Worm (Caenorhabditis elegans) whole organism, L4 larva: Measurements from ENCODE around the gene sel-8.

Experiments used
- jun-1 ChIP-seq: fragments of 150-350 bp; optimal IDR thresholded peaks from 2 replicates; lab custom pipeline; 2014; ENCODE audit warnings: missing biosample characterization, missing genetic modification reagents, missing genetic modification characterization
- nhr-76 ChIP-seq: fragments of 150-350 bp; optimal IDR thresholded peaks from 2 replicates; lab custom pipeline; 2014; ENCODE audit warnings: missing biosample characterization, missing genetic modification characterization
- zfp-3 ChIP-seq: fragments of 200-800 bp; sonication (Bioruptor generic); conservative IDR thresholded peaks from 2 replicates; pipeline ENCODE4 v1.3.6; 2022; ENCODE audit warnings: missing genetic modification reagents, missing genetic modification characterization, missing compliant biosample characterization
- ztf-7 ChIP-seq: fragments of 150-350 bp; optimal IDR thresholded peaks from 2 replicates; lab custom pipeline; 2014; ENCODE audit warnings: missing biosample characterization, missing genetic modification characterization

- no peak for TF ChIP-seq jun-1 (tag; lab: Kevin White, UChicago)
- no peak for TF ChIP-seq ztf-7 (tag; lab: Kevin White, UChicago)
- TF ChIP-seq zfp-3 = no peak
- no peak for TF ChIP-seq nhr-76 (tag; lab: Kevin White, UChicago)
Observed at ce11 chrIII:3649305-3649704, 22.4 kb upstream of the sel-8 start.
